Worm (Caenorhabditis elegans) whole organism, late embryonic: Measurements from ENCODE around the gene srxa-1.

ENCODE experiments used
- K09A11.1 ChIP-seq: sonication (generic microtip); optimal IDR thresholded peaks from 2 replicates; lab custom pipeline; 2017; ENCODE audit warnings: antibody characterized with exemption, mild to moderate bottlenecking, missing genetic modification characterization, missing compliant biosample characterization; ENCODE audit not compliant: insufficient read depth
- Y22D7AL.16 ChIP-seq: sonication (generic microtip); optimal IDR thresholded peaks from 2 replicates; lab custom pipeline; 2016; ENCODE audit warnings: missing genetic modification characterization, missing compliant biosample characterization
- ceh-14 ChIP-seq: sonication (generic microtip); optimal IDR thresholded peaks from 2 replicates; lab custom pipeline; 2016; ENCODE audit warnings: missing genotype, missing genetic modification characterization, missing compliant biosample characterization
- ceh-18 ChIP-seq: sonication (generic microtip); optimal IDR thresholded peaks from 2 replicates; lab custom pipeline; 2016; ENCODE audit warnings: missing genetic modification characterization, missing compliant biosample characterization
- ceh-19 ChIP-seq: fragments of 200-800 bp; sonication (Bioruptor generic); optimal IDR thresholded peaks from 2 replicates; lab custom pipeline; 2018; ENCODE audit warnings: mild to moderate bottlenecking, missing genetic modification characterization, missing compliant biosample characterization
- ceh-24 ChIP-seq: sonication (generic microtip); optimal IDR thresholded peaks from 2 replicates; lab custom pipeline; 2016; ENCODE audit warnings: mild to moderate bottlenecking, missing genetic modification characterization, missing compliant biosample characterization
- ceh-34 ChIP-seq: sonication (generic microtip); optimal IDR thresholded peaks from 2 replicates; lab custom pipeline; 2016; ENCODE audit warnings: mild to moderate bottlenecking, missing genetic modification characterization, missing compliant biosample characterization
- ceh-45 ChIP-seq: fragments of 200-800 bp; sonication (Bioruptor generic); IDR thresholded peaks from 2 replicates; pipeline ENCODE4 v1.3.6; 2022; ENCODE audit warnings: missing genetic modification reagents, missing genetic modification characterization, missing compliant biosample characterization
- dmd-4 ChIP-seq: sonication (generic microtip); optimal IDR thresholded peaks from 2 replicates; lab custom pipeline; 2016; ENCODE audit warnings: borderline replicate concordance, missing genetic modification characterization, missing compliant biosample characterization
- elt-2 ChIP-seq: sonication (generic microtip); optimal IDR thresholded peaks from 2 replicates; lab custom pipeline; 2016; ENCODE audit warnings: missing genetic modification reagents, missing genetic modification characterization, missing compliant biosample characterization
- ets-4 ChIP-seq: sonication (generic microtip); optimal IDR thresholded peaks from 2 replicates; lab custom pipeline; 2016; ENCODE audit warnings: missing genetic modification characterization, missing compliant biosample characterization
- fkh-6 ChIP-seq: sonication (generic microtip); optimal IDR thresholded peaks from 2 replicates; lab custom pipeline; 2016; ENCODE audit warnings: missing genetic modification characterization, missing compliant biosample characterization
- gmeb-2 ChIP-seq: sonication (generic microtip); optimal IDR thresholded peaks from 2 replicates; lab custom pipeline; 2016; ENCODE audit warnings: missing genetic modification characterization, inconsistent platforms, missing compliant biosample characterization
- hlh-13 ChIP-seq: fragments of 200-800 bp; sonication (Bioruptor generic); optimal IDR thresholded peaks from 2 replicates; lab custom pipeline; 2018; ENCODE audit warnings: mild to moderate bottlenecking, missing genetic modification characterization, missing compliant biosample characterization
- hlh-15 ChIP-seq: sonication (generic microtip); optimal IDR thresholded peaks from 2 replicates; lab custom pipeline; 2016; ENCODE audit warnings: missing genetic modification characterization, missing compliant biosample characterization
- hlh-30 ChIP-seq: sonication (generic microtip); optimal IDR thresholded peaks from 2 replicates; lab custom pipeline; 2017; ENCODE audit warnings: antibody characterized with exemption, missing genetic modification characterization, missing compliant biosample characterization; ENCODE audit not compliant: insufficient read depth
- hlh-6 ChIP-seq: sonication (generic microtip); optimal IDR thresholded peaks from 2 replicates; lab custom pipeline; 2016; ENCODE audit warnings: missing genotype, missing genetic modification characterization, missing compliant biosample characterization
- hlh-8 ChIP-seq: sonication (generic microtip); optimal IDR thresholded peaks from 2 replicates; lab custom pipeline; 2016; ENCODE audit warnings: missing genotype, missing genetic modification characterization, missing compliant biosample characterization
- madf-2 ChIP-seq: sonication (generic microtip); optimal IDR thresholded peaks from 2 replicates; lab custom pipeline; 2017; ENCODE audit warnings: missing genetic modification characterization, missing compliant biosample characterization
- mec-3 ChIP-seq: sonication (generic microtip); optimal IDR thresholded peaks from 2 replicates; lab custom pipeline; 2016; ENCODE audit warnings: borderline replicate concordance, missing genetic modification characterization, missing compliant biosample characterization
- nfya-1 ChIP-seq: sonication (generic microtip); optimal IDR thresholded peaks from 2 replicates; lab custom pipeline; 2017; ENCODE audit warnings: missing genetic modification characterization, mild to moderate bottlenecking, missing compliant biosample characterization, antibody characterized with exemption, moderate library complexity
- nhr-11 ChIP-seq: fragments of 150-350 bp; optimal IDR thresholded peaks from 2 replicates; lab custom pipeline; 2014; ENCODE audit warnings: missing biosample characterization, missing genetic modification characterization
- odd-2 ChIP-seq: sonication (generic microtip); optimal IDR thresholded peaks from 2 replicates; lab custom pipeline; 2017; ENCODE audit warnings: antibody characterized with exemption, mild to moderate bottlenecking, missing genetic modification characterization, missing compliant biosample characterization
- pax-1 ChIP-seq: fragments of 150-350 bp; optimal IDR thresholded peaks from 2 replicates; lab custom pipeline; 2014; ENCODE audit warnings: missing biosample characterization, missing genetic modification characterization
- pha-2 ChIP-seq: sonication (generic microtip); optimal IDR thresholded peaks from 2 replicates; lab custom pipeline; 2017; ENCODE audit warnings: mild to moderate bottlenecking, missing genetic modification characterization, missing compliant biosample characterization
- ref-2 ChIP-seq: sonication (generic microtip); optimal IDR thresholded peaks from 2 replicates; lab custom pipeline; 2016; ENCODE audit warnings: missing genetic modification characterization, missing compliant biosample characterization
- rnt-1 ChIP-seq: sonication (generic microtip); optimal IDR thresholded peaks from 2 replicates; lab custom pipeline; 2016; ENCODE audit warnings: missing genetic modification characterization, missing compliant biosample characterization
- sdc-2 ChIP-seq: sonication (generic microtip); optimal IDR thresholded peaks from 2 replicates; lab custom pipeline; 2016; ENCODE audit warnings: missing genotype, missing genetic modification characterization, missing compliant biosample characterization
- syd-9 ChIP-seq: sonication (generic microtip); optimal IDR thresholded peaks from 2 replicates; lab custom pipeline; 2016; ENCODE audit warnings: mild to moderate bottlenecking, missing genetic modification characterization, moderate library complexity, missing compliant biosample characterization
- tbx-2 ChIP-seq: sonication (generic microtip); optimal IDR thresholded peaks from 2 replicates; lab custom pipeline; 2016; ENCODE audit warnings: missing genetic modification characterization, missing compliant biosample characterization
- tbx-7 ChIP-seq: sonication (generic microtip); optimal IDR thresholded peaks from 2 replicates; lab custom pipeline; 2016; ENCODE audit warnings: missing genotype, missing genetic modification characterization, missing compliant biosample characterization
- ttx-3 ChIP-seq: sonication (generic microtip); optimal IDR thresholded peaks from 2 replicates; lab custom pipeline; 2016; ENCODE audit warnings: missing genetic modification reagents, missing genetic modification characterization, missing compliant biosample characterization
- unc-86 ChIP-seq: sonication (generic microtip); optimal IDR thresholded peaks from 2 replicates; lab custom pipeline; 2016; ENCODE audit warnings: missing genetic modification characterization, missing compliant biosample characterization
- zip-5 ChIP-seq: sonication (generic microtip); optimal IDR thresholded peaks from 2 replicates; lab custom pipeline; 2016; ENCODE audit warnings: missing genetic modification characterization, missing compliant biosample characterization
- ztf-16 ChIP-seq: sonication (generic microtip); optimal IDR thresholded peaks from 2 replicates; lab custom pipeline; 2017; ENCODE audit warnings: missing genetic modification characterization, missing compliant biosample characterization

The srxa-1 gene

DNA sequence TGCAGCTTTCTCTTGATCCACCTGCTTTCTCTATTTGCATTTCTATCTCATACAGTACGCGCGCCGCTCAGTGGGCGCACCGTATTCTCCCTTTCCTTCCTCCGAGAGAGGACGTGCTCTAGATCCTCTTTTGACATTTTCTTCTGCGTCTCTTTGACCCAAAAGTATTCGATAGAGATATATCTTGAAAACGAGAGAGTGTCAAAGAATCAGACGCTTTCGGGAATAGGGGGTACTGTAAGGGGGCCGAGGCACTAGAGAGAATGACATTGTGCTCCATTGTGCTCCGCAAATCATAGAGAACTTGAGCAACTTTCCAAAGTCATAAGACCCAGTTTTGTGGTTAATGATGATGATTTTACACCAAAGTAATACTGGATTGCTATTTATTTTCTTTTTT lies 17.2 kb downstream of the srxa-1 start (continued):
- no peak for TF ChIP-seq sdc-2

DNA sequence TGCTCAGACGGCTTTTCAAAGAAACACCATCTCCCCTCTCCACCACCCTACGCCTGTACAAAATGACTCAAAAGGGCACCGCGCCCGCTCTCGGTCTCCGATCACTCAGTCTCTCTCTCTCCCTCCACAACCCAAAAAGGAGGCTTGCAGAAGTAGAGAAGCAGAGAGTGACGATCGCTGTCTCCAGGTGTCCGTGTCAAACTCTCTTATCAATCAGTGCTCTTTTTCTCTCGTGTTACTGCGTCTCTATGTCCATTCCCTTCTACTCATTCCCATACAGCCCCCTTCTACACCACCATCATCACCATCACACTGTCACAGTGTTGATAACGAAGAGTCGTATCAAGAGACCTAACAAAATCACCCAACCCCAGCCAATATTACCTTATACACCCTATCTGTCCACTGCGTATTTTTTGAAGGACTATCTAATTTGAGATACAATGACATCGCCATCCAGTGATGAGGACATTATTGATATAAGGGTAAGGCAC lies 20.8 kb downstream of the srxa-1 start, which contains the start of gene pha-4:
Gene pha-4 (plus strand): TSS at position 444 of the 494 bp plus-strand sequence.
- TF ChIP-seq nfya-1 (no peak), tbx-2 (peak; percentile 9), madf-2 (tag; lab: Kevin White, UChicago) (no peak), elt-2 (tag; lab: Kevin White, UChicago) (peak; percentile 82), ceh-18 (tag; lab: Kevin White, UChicago) (peak; percentile 9)

DNA sequence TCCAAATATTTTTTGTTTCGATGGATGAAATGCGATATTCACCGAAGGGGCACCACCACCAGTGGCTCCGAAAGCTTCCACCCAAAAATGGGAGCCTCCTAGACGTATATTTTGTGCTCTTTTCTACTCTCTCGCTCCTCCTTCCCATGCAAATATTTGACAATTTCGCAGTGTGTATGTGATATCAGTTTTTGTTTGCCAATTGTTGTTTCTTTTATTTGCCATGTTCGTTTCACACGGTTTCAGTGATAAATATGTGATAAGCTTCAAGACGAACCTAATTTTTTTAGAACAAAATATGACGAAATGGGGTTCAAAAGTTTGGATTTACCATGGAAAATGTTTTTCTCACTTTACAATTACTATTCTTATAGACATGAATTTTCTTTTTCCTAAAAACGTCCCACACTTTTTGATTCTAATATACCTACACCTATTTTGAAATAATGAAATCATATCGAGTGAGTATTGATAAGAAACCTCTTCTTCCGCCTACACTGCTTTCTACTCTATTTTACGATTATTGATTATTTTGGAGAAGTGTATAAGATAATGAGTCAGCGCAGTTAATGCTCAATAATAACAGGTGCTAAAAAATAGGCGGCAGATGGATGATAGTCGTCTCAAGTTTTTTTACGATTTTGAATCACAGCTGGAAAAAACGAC lies 22.1 kb downstream of the srxa-1 start:
- no peak for TF ChIP-seq hlh-15 (tag; lab: Kevin White, UChicago)
- no peak for TF ChIP-seq ceh-34
- no peak for TF ChIP-seq gmeb-2 (tag; lab: Kevin White, UChicago)
- no peak for TF ChIP-seq zip-5 (tag; lab: Kevin White, UChicago)
- no peak for TF ChIP-seq ceh-14 (tag; lab: Kevin White, UChicago)
- TF ChIP-seq tbx-7 (tag; lab: Kevin White, UChicago), result no peak
- TF ChIP-seq odd-2 (tag; lab: Kevin White, UChicago), result no peak
- no peak for TF ChIP-seq syd-9
- TF ChIP-seq ref-2 (tag; lab: Kevin White, UChicago), result no peak
- TF ChIP-seq hlh-8, result no peak
- TF ChIP-seq unc-86 (tag; lab: Kevin White, UChicago), result no peak
- no peak for TF ChIP-seq nhr-11 (tag; lab: Kevin White, UChicago)
- no peak for TF ChIP-seq dmd-4 (tag; lab: Kevin White, UChicago)
- TF ChIP-seq Y22D7AL.16, result no peak

DNA sequence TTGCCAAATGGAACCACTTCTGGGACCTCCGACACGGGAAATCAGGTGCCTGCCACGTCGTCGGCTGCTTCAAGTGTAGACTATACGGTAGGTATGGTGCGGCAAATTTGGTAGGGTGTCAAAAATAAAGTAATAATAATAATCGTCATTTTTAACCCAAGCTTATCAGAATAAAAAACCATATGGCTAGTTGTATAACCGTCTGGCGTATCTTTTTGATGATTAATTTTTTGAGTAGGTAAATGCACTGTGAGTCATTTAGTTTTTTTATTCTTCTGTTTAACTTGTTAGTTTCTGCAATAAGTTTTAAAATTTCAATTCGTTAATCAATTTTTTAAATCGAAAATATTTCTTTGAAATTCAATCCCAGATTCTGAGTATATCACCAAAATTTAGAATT lies 23.6 kb downstream of the srxa-1 start:
- no peak for TF ChIP-seq ceh-24 (tag; lab: Kevin White, UChicago)
- TF ChIP-seq, all 69 proteins: peak for 0

DNA sequence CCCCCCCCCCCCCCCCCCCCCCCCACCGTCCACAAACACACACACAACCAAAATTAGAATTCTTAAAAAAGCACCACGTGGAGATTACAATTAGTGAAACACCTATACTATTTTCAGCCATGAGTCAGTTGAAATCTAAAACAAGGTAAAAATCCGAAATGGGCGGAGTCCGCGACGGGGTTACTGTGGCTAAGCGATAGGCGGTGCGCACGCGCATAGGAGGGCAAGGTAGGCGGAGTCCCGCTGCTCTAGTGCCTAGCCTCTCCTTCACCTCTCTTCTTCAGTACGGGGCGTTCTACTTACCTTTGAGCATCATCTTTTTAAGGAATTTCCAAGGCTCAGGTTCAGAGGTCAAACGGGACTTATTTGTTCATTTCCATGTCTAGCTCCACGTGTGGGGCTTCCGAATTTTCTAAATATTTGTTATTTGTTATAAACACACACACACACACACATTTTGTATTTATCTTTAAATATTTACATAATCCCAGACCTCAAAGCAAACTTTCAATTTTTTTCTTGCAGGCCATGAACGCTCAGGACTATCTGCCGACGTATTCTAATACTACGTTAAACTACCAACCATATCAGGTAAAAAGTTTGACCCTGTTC lies 24.6 kb downstream of the srxa-1 start:
- TF ChIP-seq ceh-45 (GFP tag; lab: Robert Waterston, UW) (peak; percentile 38; the same call in 1 of the 2 replicates), ttx-3 (no peak), nfya-1 (peak; percentile 41), ztf-16 (no peak), pha-2 (peak; percentile 53), odd-2 (tag; lab: Kevin White, UChicago) (no peak)

DNA sequence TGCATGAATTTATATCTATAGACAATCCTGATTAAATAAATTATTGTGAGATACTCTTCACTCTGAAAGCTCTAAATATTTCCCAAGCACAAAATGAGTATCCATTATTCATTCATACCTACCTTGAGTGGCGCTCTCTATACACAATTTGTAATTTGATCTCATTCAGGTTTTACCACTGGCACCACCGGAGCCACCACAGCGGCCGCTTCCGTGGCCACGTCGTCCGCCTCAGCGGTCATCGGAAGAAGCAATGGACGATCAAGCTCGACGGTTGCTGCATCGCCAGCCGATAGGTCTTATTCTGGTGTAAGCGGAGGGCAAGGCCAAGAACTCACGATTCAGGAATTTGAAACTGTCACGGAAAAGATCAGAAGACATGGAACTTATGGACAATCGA lies 25.4 kb downstream of the srxa-1 start:
- TF ChIP-seq ceh-19 (GFP tag; lab: Kevin White, UChicago), result peak; percentile 22
- no peak for TF ChIP-seq hlh-30 (tag; lab: Kevin White, UChicago)
- TF ChIP-seq ceh-34, result peak; percentile 66

DNA sequence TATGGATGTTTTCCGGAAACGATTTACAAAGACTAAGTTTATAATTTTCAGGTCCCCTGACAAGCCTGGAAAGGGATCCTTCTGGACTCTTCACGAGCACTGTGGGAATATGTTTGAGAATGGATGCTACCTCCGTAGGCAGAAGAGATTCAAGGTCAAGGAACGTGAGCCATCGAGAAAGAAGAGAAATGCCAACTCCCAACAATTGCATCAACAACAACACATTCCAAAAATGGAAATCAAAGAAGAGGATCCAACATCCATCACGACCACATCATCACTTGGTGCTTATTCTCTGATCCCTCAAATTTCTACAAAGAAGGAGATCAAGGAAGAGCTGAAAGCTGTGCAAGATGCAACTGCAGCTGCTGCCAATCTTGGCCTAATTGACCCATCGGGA lies 26.2 kb downstream of the srxa-1 start:
- TF ChIP-seq ceh-14 (tag; lab: Kevin White, UChicago) (no peak), pax-1 (tag; lab: Kevin White, UChicago) (no peak), hlh-13 (GFP tag; lab: Kevin White, UChicago) (no peak), ets-4 (no peak), ceh-45 (GFP tag; lab: Robert Waterston, UW) (no peak), ref-2 (tag; lab: Kevin White, UChicago) (no peak), hlh-30 (tag; lab: Kevin White, UChicago) (no peak), tbx-2 (no peak), mec-3 (tag; lab: Kevin White, UChicago) (no peak), syd-9 (no peak), rnt-1 (tag; lab: Kevin White, UChicago) (no peak), sdc-2 (no peak), hlh-6 (tag; lab: Kevin White, UChicago) (no peak), fkh-6 (no peak), K09A11.1 (tag; lab: Kevin White, UChicago) (no peak)
- TF ChIP-seq, all 69 proteins: peak for 0
